Fruit fly (Drosophila melanogaster): Measurements from ENCODE around the gene CBP.

CBP gene

dm6 chrX:7339610-7340326 is 2.6 kb downstream of the CBP start:
- TF ChIP-seq CG7101 (tag; optimal IDR thresholded peaks at IDR 0.05) (no peak), CG14711 (tag; optimal IDR thresholded peaks at IDR 0.05) (no peak), bab1 (GFP tag; optimal IDR thresholded peaks at IDR 0.05) (no peak), ovo (GFP tag; optimal IDR thresholded peaks at IDR 0.05) (no peak), Hr96 (GFP tag; optimal IDR thresholded peaks at IDR 0.05) (no peak), cic (GFP tag; optimal IDR thresholded peaks at IDR 0.05) (no peak), pad (GFP tag; optimal IDR thresholded peaks at IDR 0.05) (no peak), Clk (GFP tag; optimal IDR thresholded peaks at IDR 0.05) (no peak), Crg-1 (GFP tag; optimal IDR thresholded peaks at IDR 0.05) (no peak), tj (GFP tag; optimal IDR thresholded peaks at IDR 0.05) (no peak), CG7045 (GFP tag; optimal IDR thresholded peaks at IDR 0.05) (no peak), CG11617 (GFP tag; optimal IDR thresholded peaks at IDR 0.05) (no peak), CG1620 (GFP tag; optimal IDR thresholded peaks at IDR 0.05) (no peak), kay (GFP tag; ENCODE audit: borderline replicate concordance) (no peak), cnc (optimal IDR thresholded peaks at IDR 0.05) (no peak), CG33017 (tag; optimal IDR thresholded peaks at IDR 0.05) (no peak), Mnt (GFP tag; optimal IDR thresholded peaks at IDR 0.05) (no peak), CG5204 (GFP tag; optimal IDR thresholded peaks at IDR 0.05) (no peak)

dm6 chrX:7340667-7341066 is 3.5 kb downstream of the CBP start:
- TF ChIP-seq toe (GFP tag; optimal IDR thresholded peaks at IDR 0.05) (no peak), Mnt (GFP tag; optimal IDR thresholded peaks at IDR 0.05) (no peak), Crg-1 (GFP tag; optimal IDR thresholded peaks at IDR 0.05) (no peak), CG7045 (GFP tag; optimal IDR thresholded peaks at IDR 0.05) (no peak), kay (GFP tag; ENCODE audit: borderline replicate concordance) (no peak), CG12768 (GFP tag; optimal IDR thresholded peaks at IDR 0.05) (no peak), CG7101 (tag; optimal IDR thresholded peaks at IDR 0.05) (no peak), CG33017 (tag; optimal IDR thresholded peaks at IDR 0.05) (no peak), Hr96 (GFP tag; optimal IDR thresholded peaks at IDR 0.05) (no peak), Clk (GFP tag; optimal IDR thresholded peaks at IDR 0.05) (no peak), CG5204 (GFP tag; optimal IDR thresholded peaks at IDR 0.05) (no peak), CG11617 (GFP tag; optimal IDR thresholded peaks at IDR 0.05) (no peak), CG1620 (GFP tag; optimal IDR thresholded peaks at IDR 0.05) (no peak)

- no peak for TF ChIP-seq CG5204 (GFP tag; optimal IDR thresholded peaks at IDR 0.05)
- no peak for TF ChIP-seq CG12768 (GFP tag; optimal IDR thresholded peaks at IDR 0.05)
- no peak for TF ChIP-seq kay (GFP tag; ENCODE audit: borderline replicate concordance)
- no peak for TF ChIP-seq ovo (GFP tag; optimal IDR thresholded peaks at IDR 0.05)
- no peak for TF ChIP-seq cic (GFP tag; optimal IDR thresholded peaks at IDR 0.05)
- TF ChIP-seq CG7101 (tag; optimal IDR thresholded peaks at IDR 0.05) = no peak
- no peak for TF ChIP-seq CG14711 (tag; optimal IDR thresholded peaks at IDR 0.05)
- TF ChIP-seq CG1620 (GFP tag; optimal IDR thresholded peaks at IDR 0.05) = no peak
- TF ChIP-seq tj (GFP tag; optimal IDR thresholded peaks at IDR 0.05) = no peak
- TF ChIP-seq Mnt (GFP tag; optimal IDR thresholded peaks at IDR 0.05) = no peak
- TF ChIP-seq pad (GFP tag; optimal IDR thresholded peaks at IDR 0.05) = no peak
- no peak for TF ChIP-seq cnc (optimal IDR thresholded peaks at IDR 0.05)
- no peak for TF ChIP-seq Clk (GFP tag; optimal IDR thresholded peaks at IDR 0.05)
- no peak for TF ChIP-seq CG7045 (GFP tag; optimal IDR thresholded peaks at IDR 0.05)
- no peak for TF ChIP-seq toe (GFP tag; optimal IDR thresholded peaks at IDR 0.05)
These were observed 5.8 kb downstream of the CBP start for dm6 chrX:7342998-7343397.

dm6 chrX:7347406-7347805 is 10.3 kb downstream of the CBP start, which contains the start of gene CG15034:
Gene CG15034 (minus strand): TSS chrX:7347506.
- TF ChIP-seq CG33017 (tag; optimal IDR thresholded peaks at IDR 0.05) = no peak

- TF ChIP-seq Hr96 (GFP tag; optimal IDR thresholded peaks at IDR 0.05) = no peak
These were observed 12.8 kb downstream of the CBP start for dm6 chrX:7349963-7350362.

dm6 chrX:7358496-7358895 is 21.3 kb downstream of the CBP start, which contains the start of gene CG1999:
Gene CG1999 (plus strand): TSS chrX:7358796.
- TF ChIP-seq ovo (GFP tag; optimal IDR thresholded peaks at IDR 0.05) (no peak), Crg-1 (GFP tag; optimal IDR thresholded peaks at IDR 0.05) (no peak), tj (GFP tag; optimal IDR thresholded peaks at IDR 0.05) (no peak), CG11617 (GFP tag; optimal IDR thresholded peaks at IDR 0.05) (no peak)

dm6 chrX:7368361-7368760 is 31.2 kb downstream of the CBP start:
- TF ChIP-seq CG7045 (GFP tag; optimal IDR thresholded peaks at IDR 0.05) (no peak), ovo (GFP tag; optimal IDR thresholded peaks at IDR 0.05) (no peak), Hr96 (GFP tag; optimal IDR thresholded peaks at IDR 0.05) (no peak), Mnt (GFP tag; optimal IDR thresholded peaks at IDR 0.05) (no peak), Clk (GFP tag; optimal IDR thresholded peaks at IDR 0.05) (no peak), toe (GFP tag; optimal IDR thresholded peaks at IDR 0.05) (no peak), cnc (optimal IDR thresholded peaks at IDR 0.05) (no peak), CG7101 (tag; optimal IDR thresholded peaks at IDR 0.05) (no peak), bab1 (GFP tag; optimal IDR thresholded peaks at IDR 0.05) (no peak), CG11617 (GFP tag; optimal IDR thresholded peaks at IDR 0.05) (no peak), CG33017 (tag; optimal IDR thresholded peaks at IDR 0.05) (no peak), CG12768 (GFP tag; optimal IDR thresholded peaks at IDR 0.05) (no peak), CG1620 (GFP tag; optimal IDR thresholded peaks at IDR 0.05) (no peak), pad (GFP tag; optimal IDR thresholded peaks at IDR 0.05) (no peak), CG14711 (tag; optimal IDR thresholded peaks at IDR 0.05) (no peak), CG5204 (GFP tag; optimal IDR thresholded peaks at IDR 0.05) (no peak)
